Fruit fly (Drosophila melanogaster): ENCODE measurements around the gene aus.

aus gene

dm6 chr3R:21386132-21386531, 36.7 kb upstream of the aus start (continued):
- TF ChIP-seq CG16813 (GFP tag; IDR thresholded peaks at IDR 0.05; ENCODE audit: partially characterized antibody) (peak; percentile 57), CG6175 (GFP tag; IDR thresholded peaks at IDR 0.05) (no peak), gem (tag; optimal IDR thresholded peaks at IDR 0.05) (no peak), CG15514 (GFP tag; optimal IDR thresholded peaks at IDR 0.05) (peak; percentile 35), nerfin-2 (GFP tag; IDR thresholded peaks at IDR 0.05; ENCODE audit: partially characterized antibody) (peak; percentile 23; the same call in 1 of the 2 replicates), Pdp1 (GFP tag; optimal IDR thresholded peaks at IDR 0.05) (no peak), Mrtf (GFP tag; IDR thresholded peaks at IDR 0.05) (no peak)

DNA sequence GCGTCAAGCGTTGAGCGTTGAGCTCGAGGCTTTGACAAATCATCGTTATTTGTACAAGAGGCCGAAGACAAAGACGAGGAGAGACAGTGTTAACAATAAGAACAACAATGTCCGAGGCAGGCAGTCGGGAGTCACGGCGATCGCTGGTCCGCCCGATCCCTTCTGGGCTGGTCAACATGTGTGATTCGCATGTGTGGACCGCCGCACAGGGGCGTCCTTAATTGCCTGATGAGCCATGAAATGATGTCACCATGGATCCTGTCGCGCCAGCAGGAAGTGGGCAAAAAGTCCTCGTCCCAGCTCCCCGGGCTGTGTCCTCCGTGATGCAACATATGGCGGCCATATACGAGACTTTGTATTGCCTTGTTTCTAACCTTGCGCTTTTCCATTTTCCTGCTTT, 30.5 kb upstream of the aus start:
- no peak for TF ChIP-seq NFAT (GFP tag; IDR thresholded peaks at IDR 0.05)
- TF ChIP-seq mld (GFP tag; IDR thresholded peaks at IDR 0.05; ENCODE audit: partially characterized antibody) = no peak; the same call in 2 of the 3 replicates
- TF ChIP-seq D (optimal IDR thresholded peaks at IDR 0.05) = no peak
- TF ChIP-seq D (GFP tag; optimal IDR thresholded peaks at IDR 0.05) = no peak
- TF ChIP-seq CG17802 (tag; optimal IDR thresholded peaks at IDR 0.05) = no peak
- no peak for TF ChIP-seq CG17186 (GFP tag; optimal IDR thresholded peaks at IDR 0.05)
- no peak for TF ChIP-seq HmgZ (tag; optimal IDR thresholded peaks at IDR 0.05)
- no peak for TF ChIP-seq CG3995 (GFP tag; optimal IDR thresholded peaks at IDR 0.05)
- no peak for TF ChIP-seq CG16815 (GFP tag; optimal IDR thresholded peaks at IDR 0.05)
- no peak for TF ChIP-seq ERR (GFP tag; optimal IDR thresholded peaks at IDR 0.05)
- TF ChIP-seq shn (GFP tag; optimal IDR thresholded peaks at IDR 0.05) = no peak
- no peak for TF ChIP-seq CG11504 (tag; optimal IDR thresholded peaks at IDR 0.05)
- no peak for TF ChIP-seq lbe (GFP tag; optimal IDR thresholded peaks at IDR 0.05)
- TF ChIP-seq CG7786 (GFP tag; optimal IDR thresholded peaks at IDR 0.05) = no peak
- peak; percentile 97 for TF ChIP-seq twi (tag; optimal IDR thresholded peaks at IDR 0.05)
- TF ChIP-seq ken (GFP tag; IDR thresholded peaks at IDR 0.05) = 0 out of 3 replicates have a peak, but pooled peaks have one; percentile 13
- no peak for TF ChIP-seq br (optimal IDR thresholded peaks at IDR 0.05)
- no peak for TF ChIP-seq prd (optimal IDR thresholded peaks at IDR 0.05)
- peak; percentile 6; the same call in 1 of the 3 replicates for TF ChIP-seq prd (GFP tag; IDR thresholded peaks at IDR 0.05)
- no peak for TF ChIP-seq vfl (GFP tag; optimal IDR thresholded peaks at IDR 0.05)
- TF ChIP-seq Spps (tag; optimal IDR thresholded peaks at IDR 0.05) = no peak
- TF ChIP-seq Blimp-1 (GFP tag; optimal IDR thresholded peaks at IDR 0.05) = no peak
- TF ChIP-seq Sox100B (GFP tag; optimal IDR thresholded peaks at IDR 0.05) = no peak
- no peak for TF ChIP-seq B-H1 (GFP tag; IDR thresholded peaks at IDR 0.05)

dm6 chr3R:21378595-21378994, 29.2 kb upstream of the aus start, which contains the start of gene tin:
Gene tin (plus strand): TSS chr3R:21378977.
- TF ChIP-seq D19B (GFP tag; optimal IDR thresholded peaks at IDR 0.05) = peak; percentile 55
- peak; percentile 95 for TF ChIP-seq CG9727 (GFP tag; optimal IDR thresholded peaks at IDR 0.05)
- no peak for TF ChIP-seq eve (GFP tag; optimal IDR thresholded peaks at IDR 0.05)
- peak; percentile 93 for TF ChIP-seq CG7839 (tag; optimal IDR thresholded peaks at IDR 0.05)
- peak; percentile 94 for TF ChIP-seq CG1603 (tag; optimal IDR thresholded peaks at IDR 0.05)
- peak; percentile 41 for TF ChIP-seq abd-A (tag; optimal IDR thresholded peaks at IDR 0.05)
- no peak for TF ChIP-seq fru (optimal IDR thresholded peaks at IDR 0.05)
- TF ChIP-seq sr (GFP tag; IDR thresholded peaks at IDR 0.05) = peak; percentile 75
- peak; percentile 57 for TF ChIP-seq tup (GFP tag; optimal IDR thresholded peaks at IDR 0.05)
- TF ChIP-seq tin (GFP tag; optimal IDR thresholded peaks at IDR 0.05) = peak; percentile 93
- TF ChIP-seq Ravus (GFP tag; IDR thresholded peaks at IDR 0.05) = peak; percentile 80
- TF ChIP-seq Awh (GFP tag; IDR thresholded peaks at IDR 0.05) = peak; percentile 97
- TF ChIP-seq CG5245 (GFP tag; optimal IDR thresholded peaks at IDR 0.05) = peak; percentile 84
- TF ChIP-seq CG10654 (GFP tag; optimal IDR thresholded peaks at IDR 0.05) = peak; percentile 76
- peak; percentile 82 for TF ChIP-seq Scr (GFP tag; IDR thresholded peaks at IDR 0.05; ENCODE audit: partially characterized antibody)
- no peak for TF ChIP-seq Lpt (GFP tag; optimal IDR thresholded peaks at IDR 0.05)
- TF ChIP-seq CG11456 (GFP tag; IDR thresholded peaks at IDR 0.05) = peak; percentile 91
- TF ChIP-seq slp2 (GFP tag; optimal IDR thresholded peaks at IDR 0.05) = peak; percentile 14
- peak; percentile 89 for TF ChIP-seq CG13775 (GFP tag; optimal IDR thresholded peaks at IDR 0.05)
- peak; percentile 89 for TF ChIP-seq Rx (GFP tag; IDR thresholded peaks at IDR 0.05)
- peak; percentile 81 for TF ChIP-seq rib (GFP tag; IDR thresholded peaks at IDR 0.05)

Measured in whole organism, embryonic.